Worm (Caenorhabditis elegans) whole organism, L2 larva: ENCODE measurements around the gene Y53G8B.2.

Experiments used
- ceh-82 ChIP-seq: fragments of 150-350 bp; optimal IDR thresholded peaks from 2 replicates; lab custom pipeline; 2014; ENCODE audit warnings: missing biosample characterization, missing genetic modification characterization
- dmd-4 ChIP-seq: sonication (generic microtip); optimal IDR thresholded peaks from 2 replicates; lab custom pipeline; 2017; ENCODE audit warnings: missing biosample characterization, missing genetic modification characterization
- elt-1 ChIP-seq: fragments of 150-350 bp; optimal IDR thresholded peaks from 2 replicates; lab custom pipeline; 2014; ENCODE audit warnings: missing biosample characterization, missing genetic modification characterization
- lin-13 ChIP-seq: fragments of 150-350 bp; optimal IDR thresholded peaks from 2 replicates; lab custom pipeline; 2014; ENCODE audit warnings: missing biosample characterization, missing genetic modification reagents, missing genetic modification characterization
- nhr-11 ChIP-seq: fragments of 150-350 bp; optimal IDR thresholded peaks from 2 replicates; lab custom pipeline; 2014; ENCODE audit warnings: missing biosample characterization, missing genetic modification characterization
- nhr-21 ChIP-seq: fragments of 150-350 bp; optimal IDR thresholded peaks from 2 replicates; lab custom pipeline; 2014; ENCODE audit warnings: missing biosample characterization, missing genetic modification characterization
- nhr-77 ChIP-seq: fragments of 150-350 bp; optimal IDR thresholded peaks from 2 replicates; lab custom pipeline; 2014; ENCODE audit warnings: missing biosample characterization, missing genetic modification characterization
- skn-1 ChIP-seq: sonication (generic microtip); optimal IDR thresholded peaks from 2 replicates; lab custom pipeline; 2017; ENCODE audit warnings: missing biosample characterization, missing genetic modification characterization
- unc-62 ChIP-seq: fragments of 150-350 bp; optimal IDR thresholded peaks from 2 replicates; lab custom pipeline; 2014; ENCODE audit warnings: missing biosample characterization, missing genetic modification reagents, missing genetic modification characterization

DNA sequence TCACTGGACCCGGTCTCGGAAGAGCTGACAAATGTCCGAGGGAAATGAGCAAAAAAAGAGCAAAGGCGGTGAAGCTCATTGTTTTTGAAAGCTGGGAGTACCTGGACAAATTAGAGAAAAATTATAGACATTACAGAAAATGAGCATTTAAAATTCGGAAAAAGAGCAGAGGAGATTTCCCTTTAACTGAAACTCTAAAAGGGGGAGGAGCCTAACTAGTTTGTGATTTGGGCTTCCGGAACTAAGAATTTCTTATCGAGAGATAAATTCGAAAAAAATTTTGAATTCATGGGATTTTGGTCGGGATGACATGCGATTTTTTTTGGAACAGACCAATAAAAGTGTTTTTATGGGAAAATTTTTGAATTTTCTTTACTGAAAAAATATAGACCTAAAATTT, 39.9 kb upstream of the Y53G8B.2 start, which contains the start of gene C44B11.4:
- TF ChIP-seq nhr-77 (tag; lab: Kevin White, UChicago), result no peak
- no peak for TF ChIP-seq ceh-82 (tag; lab: Kevin White, UChicago)
- TF ChIP-seq dmd-4 (tag; lab: Kevin White, UChicago), result no peak
- TF ChIP-seq elt-1 (tag; lab: Kevin White, UChicago), result no peak
- no peak for TF ChIP-seq lin-13 (GFP tag; lab: Kevin White, UChicago)
- TF ChIP-seq nhr-11, result no peak
- TF ChIP-seq nhr-21 (tag; lab: Kevin White, UChicago), result no peak
- TF ChIP-seq skn-1 (tag; lab: Kevin White, UChicago), result no peak
- no peak for TF ChIP-seq unc-62
